Worm (Caenorhabditis elegans) whole organism, L2 larva: ENCODE results near the gene F23D12.11.

Experiments used
- aly-2 ChIP-seq: fragments of 150-350 bp; optimal IDR thresholded peaks from 2 replicates; lab custom pipeline; 2014; ENCODE audit warnings: missing biosample characterization, missing genetic modification characterization
- ceh-16 ChIP-seq: fragments of 150-350 bp; optimal IDR thresholded peaks from 2 replicates; lab custom pipeline; 2014; ENCODE audit warnings: missing biosample characterization, missing genetic modification characterization
- mbf-1 ChIP-seq: sonication (generic microtip); optimal IDR thresholded peaks from 2 replicates; lab custom pipeline; 2017; ENCODE audit warnings: missing biosample characterization, missing genetic modification characterization
- nhr-11 ChIP-seq: fragments of 150-350 bp; optimal IDR thresholded peaks from 2 replicates; lab custom pipeline; 2014; ENCODE audit warnings: missing biosample characterization, missing genetic modification characterization
- nhr-12 ChIP-seq: fragments of 150-350 bp; optimal IDR thresholded peaks from 2 replicates; lab custom pipeline; 2014; ENCODE audit warnings: missing biosample characterization, missing genetic modification characterization
- snpc-4 ChIP-seq: fragments of 150-350 bp; optimal IDR thresholded peaks from 2 replicates; lab custom pipeline; 2014; ENCODE audit warnings: missing biosample characterization, missing genetic modification characterization

- TF ChIP-seq ceh-16 (tag; lab: Kevin White, UChicago) (no peak), nhr-11 (tag; lab: Kevin White, UChicago) (no peak), mbf-1 (tag; lab: Kevin White, UChicago) (no peak), snpc-4 (tag; lab: Kevin White, UChicago) (no peak), aly-2 (tag; lab: Kevin White, UChicago) (no peak), nhr-12 (tag; lab: Kevin White, UChicago) (no peak)
Measured at ce11 chrX:14460412-14460811, 35.9 kb upstream of the F23D12.11 start, which contains the start of gene Y66C5A.2.
